Fruit fly (Drosophila melanogaster) whole organism, embryonic: ENCODE measurements around the gene CG10710.

Experiments
- NfI ChIP-seq: fragments of 200-800 bp; sonication (Bioruptor generic); optimal IDR thresholded peaks from 3 replicates; lab custom pipeline; 2018; ENCODE audit warnings: missing biosample characterization, mild to moderate bottlenecking, missing genetic modification characterization, moderate library complexity
- nmo ChIP-seq: fragments of 200-800 bp; sonication (Bioruptor generic); optimal IDR thresholded peaks from 2 replicates; lab custom pipeline; 2018; ENCODE audit warnings: missing biosample characterization, mild to moderate bottlenecking, missing genetic modification characterization, moderate library complexity

DNA sequence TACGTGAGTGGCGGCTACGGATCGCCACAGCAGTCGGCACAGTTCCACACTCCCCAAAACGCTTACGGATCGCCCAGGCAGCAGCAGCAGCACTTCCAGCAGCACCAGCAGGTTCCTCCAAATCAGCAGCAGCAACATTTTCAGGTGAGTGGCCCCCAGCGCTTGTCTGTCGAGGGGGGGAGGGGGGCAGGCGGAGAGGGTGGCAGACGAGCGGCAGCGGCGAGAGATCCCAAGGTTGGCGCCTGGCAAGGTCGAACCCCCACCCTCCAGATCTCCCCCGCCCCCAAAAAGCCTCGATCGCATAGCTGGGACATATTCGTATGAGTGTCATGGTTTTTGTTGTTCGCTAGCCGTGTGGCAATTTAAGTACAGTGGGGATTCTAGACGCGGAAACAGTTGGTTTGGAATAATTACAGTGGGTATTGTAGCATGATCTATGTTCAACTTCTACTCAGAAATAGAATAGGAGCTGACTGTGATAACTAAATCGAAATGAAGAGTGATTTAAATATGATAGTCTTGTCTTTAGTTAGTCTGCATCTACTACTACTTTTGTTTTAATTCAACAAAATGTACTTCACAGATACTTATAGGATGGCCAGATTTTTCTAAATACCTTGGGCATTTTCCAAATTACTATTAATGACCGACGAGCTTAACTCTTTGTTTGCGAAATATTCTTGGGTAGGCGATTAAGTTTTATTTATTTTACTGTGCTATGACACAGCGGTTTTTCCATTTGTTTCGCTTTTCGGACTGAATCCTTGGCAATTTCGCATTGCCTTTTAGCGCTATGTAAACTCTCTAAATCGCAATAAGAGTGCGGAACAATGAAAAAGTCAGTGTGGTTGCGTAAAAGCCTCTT, 40.8 kb downstream of the CG10710 start:
- TF ChIP-seq nmo (GFP tag; lab: Kevin White, UChicago) (peak; percentile 4), NfI (GFP tag; lab: Kevin White, UChicago) (peak; percentile 29)
